Fruit fly (Drosophila melanogaster) whole organism: ENCODE results near the gene Saysd1.
A peak's percentile ranks its signal among the peaks of the same experiment; 100 is the strongest.

Source experiments
- CG8478 ChIP-seq: fragments of >200 bp; optimal IDR thresholded peaks from 2 replicates; lab custom pipeline; 2018; ENCODE audit warnings: inconsistent platforms
- Dll ChIP-seq: fragments of >200 bp; optimal IDR thresholded peaks from 2 replicates; lab custom pipeline; 2017
- EcR ChIP-seq, 2 experiments: fragments of >200 bp; optimal IDR thresholded peaks; 2 replicates each; lab custom pipeline; 2017; ENCODE audit warnings: missing biosample characterization in 2 of 2, missing genetic modification characterization in 2 of 2, missing genetic modification reagents in 2 of 2
- pan ChIP-seq: fragments of >200 bp; optimal IDR thresholded peaks from 2 replicates; lab custom pipeline; 2017
- psq ChIP-seq: fragments of >200 bp; optimal IDR thresholded peaks from 2 replicates; lab custom pipeline; 2017
- usp ChIP-seq: fragments of >200 bp; optimal IDR thresholded peaks from 2 replicates; lab custom pipeline; 2017; ENCODE audit warnings: missing biosample characterization, missing genetic modification characterization, mixed read lengths

Saysd1 gene

dm6 chr3R:25208042-25208766 is 6.8 kb downstream of the Saysd1 start, which contains the start of gene Cad96Ca:
Gene Cad96Ca (minus strand): TSS chr3R:25208283.
- TF ChIP-seq usp (GFP tag; lab: Kevin White, UChicago) = no peak
- TF ChIP-seq Dll (lab: Kevin White, UChicago) = no peak
- no peak for TF ChIP-seq psq (lab: Kevin White, UChicago)
- TF ChIP-seq EcR (GFP tag; optimal IDR thresholded peaks at IDR 0.05; lab: Kevin White, UChicago) = no peak
- no peak for TF ChIP-seq CG8478
- TF ChIP-seq pan (lab: Kevin White, UChicago) = no peak

- TF ChIP-seq CG8478 (no peak), EcR (GFP tag; optimal IDR thresholded peaks at IDR 0.05; lab: Kevin White, UChicago) (no peak), pan (lab: Kevin White, UChicago) (no peak), usp (GFP tag; lab: Kevin White, UChicago) (no peak), psq (lab: Kevin White, UChicago) (no peak), Dll (lab: Kevin White, UChicago) (no peak)
These were observed 7.5 kb downstream of the Saysd1 start for dm6 chr3R:25207405-25208003.

- TF ChIP-seq EcR (GFP tag; optimal IDR thresholded peaks at IDR 0.05; lab: Kevin White, UChicago) (peak in 1 of 2 experiments; percentile 52), CG8478 (no peak), pan (lab: Kevin White, UChicago) (no peak), Dll (lab: Kevin White, UChicago) (no peak), usp (GFP tag; lab: Kevin White, UChicago) (no peak)
These were observed 9.5 kb downstream of the Saysd1 start for dm6 chr3R:25205413-25205977.

dm6 chr3R:25199321-25199868 is 15.6 kb downstream of the Saysd1 start, which contains the start of gene CG13654:
Gene CG13654 (plus strand): TSS chr3R:25199818.
- TF ChIP-seq EcR (GFP tag; optimal IDR thresholded peaks at IDR 0.05; lab: Kevin White, UChicago) (no peak), psq (lab: Kevin White, UChicago) (no peak), pan (lab: Kevin White, UChicago) (no peak), Dll (lab: Kevin White, UChicago) (no peak), usp (GFP tag; lab: Kevin White, UChicago) (no peak), CG8478 (no peak)

- TF ChIP-seq CG8478 (no peak), EcR (GFP tag; optimal IDR thresholded peaks at IDR 0.05; lab: Kevin White, UChicago) (no peak)
These were observed 20.0 kb downstream of the Saysd1 start, which contains the start of gene CG13653 for dm6 chr3R:25194723-25195577. Gene CG13653 (plus strand): TSS chr3R:25195527.

dm6 chr3R:25193726-25194204 is 21.2 kb downstream of the Saysd1 start, which contains the start of gene lobo:
Gene lobo (minus strand): TSS chr3R:25193776.
- TF ChIP-seq usp (GFP tag; lab: Kevin White, UChicago) = no peak
- TF ChIP-seq Dll (lab: Kevin White, UChicago) = no peak
- TF ChIP-seq EcR (GFP tag; optimal IDR thresholded peaks at IDR 0.05; lab: Kevin White, UChicago) = no peak
- no peak for TF ChIP-seq psq (lab: Kevin White, UChicago)
- no peak for TF ChIP-seq CG8478
- TF ChIP-seq pan (lab: Kevin White, UChicago) = no peak

dm6 chr3R:25188990-25189389 is 26.0 kb downstream of the Saysd1 start:
- TF ChIP-seq CG8478 (no peak), Dll (lab: Kevin White, UChicago) (no peak), EcR (GFP tag; optimal IDR thresholded peaks at IDR 0.05; lab: Kevin White, UChicago) (no peak), psq (lab: Kevin White, UChicago) (no peak), usp (GFP tag; lab: Kevin White, UChicago) (no peak), pan (lab: Kevin White, UChicago) (no peak)

dm6 chr3R:25184540-25184939 is 30.4 kb downstream of the Saysd1 start:
- no peak for TF ChIP-seq pan (lab: Kevin White, UChicago)
- TF ChIP-seq usp (GFP tag; lab: Kevin White, UChicago) = no peak
- TF ChIP-seq psq (lab: Kevin White, UChicago) = no peak
- TF ChIP-seq CG8478 = peak; percentile 43
- TF ChIP-seq Dll (lab: Kevin White, UChicago) = no peak
- TF ChIP-seq EcR (GFP tag; optimal IDR thresholded peaks at IDR 0.05; lab: Kevin White, UChicago) = no peak

dm6 chr3R:25183484-25184442 is 31.2 kb downstream of the Saysd1 start, which contains the start of gene dan:
Gene dan (plus strand): TSS chr3R:25184383.
- TF ChIP-seq CG8478 = no peak
- no peak for TF ChIP-seq pan (lab: Kevin White, UChicago)
- no peak for TF ChIP-seq EcR (GFP tag; optimal IDR thresholded peaks at IDR 0.05; lab: Kevin White, UChicago)
- TF ChIP-seq Dll (lab: Kevin White, UChicago) = no peak
- no peak for TF ChIP-seq psq (lab: Kevin White, UChicago)
